Worm (Caenorhabditis elegans) whole organism, L2 larva: ENCODE measurements around the gene ltah-1.2.
A peak's percentile ranks its signal among the peaks of the same experiment; 100 is the strongest.

Experiments used
- C34F6.9 ChIP-seq: fragments of 150-350 bp; optimal IDR thresholded peaks from 2 replicates; lab custom pipeline; 2014; ENCODE audit warnings: missing biosample characterization, missing genetic modification characterization
- F13H6.1 ChIP-seq: sonication (generic microtip); optimal IDR thresholded peaks from 2 replicates; lab custom pipeline; 2016; ENCODE audit warnings: missing genetic modification characterization, missing compliant biosample characterization
- R02D3.7 ChIP-seq: fragments of 150-350 bp; optimal IDR thresholded peaks from 2 replicates; lab custom pipeline; 2014; ENCODE audit warnings: missing biosample characterization, missing genetic modification characterization
- Y55F3AM.14 ChIP-seq: fragments of 200-800 bp; sonication (Bioruptor generic); optimal IDR thresholded peaks from 2 replicates; lab custom pipeline; 2018; ENCODE audit warnings: mild to moderate bottlenecking, missing genetic modification characterization, missing compliant biosample characterization
- alr-1 ChIP-seq: fragments of 150-350 bp; optimal IDR thresholded peaks from 2 replicates; lab custom pipeline; 2014; ENCODE audit warnings: missing biosample characterization, missing genetic modification characterization
- aly-2 ChIP-seq: fragments of 150-350 bp; optimal IDR thresholded peaks from 2 replicates; lab custom pipeline; 2014; ENCODE audit warnings: missing biosample characterization, missing genetic modification characterization
- ama-1 ChIP-seq: fragments of 150-350 bp; optimal IDR thresholded peaks from 2 replicates; lab custom pipeline; 2018; ENCODE audit warnings: inconsistent platforms
- ceh-16 ChIP-seq: fragments of 150-350 bp; optimal IDR thresholded peaks from 2 replicates; lab custom pipeline; 2014; ENCODE audit warnings: missing biosample characterization, missing genetic modification characterization
- ceh-82 ChIP-seq: fragments of 150-350 bp; optimal IDR thresholded peaks from 2 replicates; lab custom pipeline; 2014; ENCODE audit warnings: missing biosample characterization, missing genetic modification characterization
- crh-2 ChIP-seq: sonication (generic microtip); optimal IDR thresholded peaks from 2 replicates; lab custom pipeline; 2017; ENCODE audit warnings: missing biosample characterization, missing genetic modification characterization
- dmd-4 ChIP-seq: sonication (generic microtip); optimal IDR thresholded peaks from 2 replicates; lab custom pipeline; 2017; ENCODE audit warnings: missing biosample characterization, missing genetic modification characterization
- egl-27 ChIP-seq: sonication (generic microtip); optimal IDR thresholded peaks from 3 replicates; lab custom pipeline; 2017; ENCODE audit warnings: missing biosample characterization, missing genetic modification reagents, missing genetic modification characterization
- elt-1 ChIP-seq: fragments of 150-350 bp; optimal IDR thresholded peaks from 2 replicates; lab custom pipeline; 2014; ENCODE audit warnings: missing biosample characterization, missing genetic modification characterization
- elt-3 ChIP-seq: sonication (generic microtip); optimal IDR thresholded peaks from 2 replicates; lab custom pipeline; 2017; ENCODE audit warnings: missing biosample characterization, missing genetic modification characterization
- fos-1 ChIP-seq: fragments of 150-350 bp; optimal IDR thresholded peaks from 2 replicates; lab custom pipeline; 2014; ENCODE audit warnings: missing biosample characterization, missing genetic modification characterization
- gmeb-1 ChIP-seq: fragments of 150-350 bp; optimal IDR thresholded peaks from 2 replicates; lab custom pipeline; 2014; ENCODE audit warnings: missing biosample characterization, missing genetic modification characterization
- lin-13 ChIP-seq: fragments of 150-350 bp; optimal IDR thresholded peaks from 2 replicates; lab custom pipeline; 2014; ENCODE audit warnings: missing biosample characterization, missing genetic modification reagents, missing genetic modification characterization
- lin-39 ChIP-seq: fragments of 150-350 bp; optimal IDR thresholded peaks from 2 replicates; lab custom pipeline; 2014; ENCODE audit warnings: missing biosample characterization, missing genetic modification reagents, missing genetic modification characterization
- mab-5 ChIP-seq: fragments of 150-350 bp; optimal IDR thresholded peaks from 2 replicates; lab custom pipeline; 2014; ENCODE audit warnings: missing biosample characterization, missing genetic modification characterization
- mbf-1 ChIP-seq: sonication (generic microtip); optimal IDR thresholded peaks from 2 replicates; lab custom pipeline; 2017; ENCODE audit warnings: missing biosample characterization, missing genetic modification characterization
- mdl-1 ChIP-seq, 2 experiments: fragments of 150-350 bp in 1 of 2; sonication (generic microtip) in 1 of 2; optimal IDR thresholded peaks; 2 replicates each; lab custom pipeline; 2017; ENCODE audit warnings: missing biosample characterization in 2 of 2, missing genetic modification characterization in 2 of 2
- nhr-12 ChIP-seq: fragments of 150-350 bp; optimal IDR thresholded peaks from 2 replicates; lab custom pipeline; 2014; ENCODE audit warnings: missing biosample characterization, missing genetic modification characterization
- nhr-129 ChIP-seq: fragments of 150-350 bp; optimal IDR thresholded peaks from 2 replicates; lab custom pipeline; 2014; ENCODE audit warnings: missing biosample characterization, missing genetic modification characterization
- nhr-21 ChIP-seq: fragments of 150-350 bp; optimal IDR thresholded peaks from 2 replicates; lab custom pipeline; 2014; ENCODE audit warnings: missing biosample characterization, missing genetic modification characterization
- nhr-23 ChIP-seq: fragments of 150-350 bp; optimal IDR thresholded peaks from 2 replicates; lab custom pipeline; 2014; ENCODE audit warnings: missing biosample characterization, missing genetic modification reagents, missing genetic modification characterization
- nhr-25 ChIP-seq: fragments of 150-350 bp; sonication (generic microtip); optimal IDR thresholded peaks from 3 replicates; lab custom pipeline; 2014; ENCODE audit warnings: missing biosample characterization, missing genetic modification characterization
- nhr-6 ChIP-seq: fragments of 150-350 bp; optimal IDR thresholded peaks from 2 replicates; lab custom pipeline; 2014; ENCODE audit warnings: missing biosample characterization, missing genetic modification characterization
- nhr-77 ChIP-seq: fragments of 150-350 bp; optimal IDR thresholded peaks from 2 replicates; lab custom pipeline; 2014; ENCODE audit warnings: missing biosample characterization, missing genetic modification characterization
- peb-1 ChIP-seq: fragments of 150-350 bp; optimal IDR thresholded peaks from 2 replicates; lab custom pipeline; 2014; ENCODE audit warnings: missing biosample characterization, missing genetic modification characterization
- sem-4 ChIP-seq: fragments of 150-350 bp; optimal IDR thresholded peaks from 2 replicates; lab custom pipeline; 2014; ENCODE audit warnings: missing biosample characterization, missing genetic modification reagents, missing genetic modification characterization
- skn-1 ChIP-seq: sonication (generic microtip); optimal IDR thresholded peaks from 2 replicates; lab custom pipeline; 2017; ENCODE audit warnings: missing biosample characterization, missing genetic modification characterization
- sma-3 ChIP-seq: sonication (generic microtip); optimal IDR thresholded peaks from 2 replicates; lab custom pipeline; 2016; ENCODE audit warnings: missing genetic modification reagents, missing genetic modification characterization, missing compliant biosample characterization
- sma-9 ChIP-seq, 2 experiments: fragments of 150-350 bp in 1 of 2; sonication (generic microtip) in 1 of 2; optimal IDR thresholded peaks; 2 replicates each; lab custom pipeline; 2014 to 2016; ENCODE audit warnings: missing genetic modification characterization in 2 of 2, mild to moderate bottlenecking in 1 of 2, missing biosample characterization in 1 of 2, missing compliant biosample characterization in 1 of 2, missing genetic modification reagents in 1 of 2, moderate library complexity in 1 of 2
- snpc-4 ChIP-seq: fragments of 150-350 bp; optimal IDR thresholded peaks from 2 replicates; lab custom pipeline; 2014; ENCODE audit warnings: missing biosample characterization, missing genetic modification characterization
- unc-39 ChIP-seq: fragments of 150-350 bp; optimal IDR thresholded peaks from 2 replicates; lab custom pipeline; 2014; ENCODE audit warnings: missing biosample characterization, missing genetic modification characterization
- unc-55 ChIP-seq: fragments of 150-350 bp; sonication (generic microtip); optimal IDR thresholded peaks from 3 replicates; lab custom pipeline; 2014; ENCODE audit warnings: missing biosample characterization, missing genetic modification reagents, missing genetic modification characterization
- unc-62 ChIP-seq: fragments of 150-350 bp; optimal IDR thresholded peaks from 2 replicates; lab custom pipeline; 2014; ENCODE audit warnings: missing biosample characterization, missing genetic modification reagents, missing genetic modification characterization
- ztf-1 ChIP-seq: fragments of 200-800 bp; sonication (Bioruptor generic); conservative IDR thresholded peaks from 2 replicates; pipeline ENCODE4 v1.3.6; 2022; ENCODE audit warnings: missing genetic modification characterization, missing compliant biosample characterization
- ztf-11 ChIP-seq: sonication (generic microtip); optimal IDR thresholded peaks from 2 replicates; lab custom pipeline; 2017; ENCODE audit warnings: missing biosample characterization, missing genetic modification characterization
- ztf-4 ChIP-seq: fragments of 150-350 bp; optimal IDR thresholded peaks from 2 replicates; lab custom pipeline; 2014; ENCODE audit warnings: missing biosample characterization, missing genetic modification characterization

Gene ltah-1.2

DNA sequence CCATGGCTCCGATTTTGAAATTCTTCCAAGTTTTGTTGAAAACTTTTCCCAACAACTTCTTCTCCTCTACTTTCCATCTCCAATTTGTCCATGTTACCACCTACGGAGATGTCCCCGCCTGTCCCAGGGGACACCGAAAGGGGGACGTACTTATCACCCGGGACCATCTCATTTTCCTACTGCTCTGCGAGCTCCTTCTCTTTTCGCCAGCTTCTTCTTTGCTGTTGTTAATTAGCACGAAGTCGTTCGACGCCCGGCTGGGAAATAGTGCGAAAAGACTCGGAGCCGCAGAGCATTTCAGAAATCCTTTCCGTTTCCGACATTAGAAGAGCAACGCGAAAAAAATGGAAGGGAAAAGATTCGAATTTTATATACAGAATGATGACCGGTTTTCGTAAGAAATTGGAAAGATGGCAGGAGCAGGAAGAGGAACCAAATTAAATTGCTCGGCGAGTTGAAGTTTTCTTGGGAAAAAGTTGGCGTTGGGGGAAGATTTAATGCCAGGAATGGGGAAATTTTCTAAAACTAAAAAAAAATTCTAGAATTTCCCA, 9.0 kb upstream of the ltah-1.2 start:
- TF ChIP-seq ztf-11 (tag; lab: Kevin White, UChicago): no peak
- TF ChIP-seq ama-1 (lab: Kevin White, UChicago): no peak
- TF ChIP-seq lin-39 (tag; lab: Kevin White, UChicago): no peak
- TF ChIP-seq nhr-25 (tag; lab: Kevin White, UChicago): no peak
- no peak for TF ChIP-seq alr-1 (tag; lab: Kevin White, UChicago)
- TF ChIP-seq sem-4: no peak
- no peak for TF ChIP-seq dmd-4 (tag; lab: Kevin White, UChicago)
- TF ChIP-seq nhr-23 (tag; lab: Kevin White, UChicago): no peak
- TF ChIP-seq unc-55: no peak
- TF ChIP-seq aly-2 (tag; lab: Kevin White, UChicago): no peak
- no peak for TF ChIP-seq elt-3 (tag; lab: Kevin White, UChicago)
- no peak for TF ChIP-seq peb-1 (tag; lab: Kevin White, UChicago)
- no peak for TF ChIP-seq ceh-16 (tag; lab: Kevin White, UChicago)
- TF ChIP-seq nhr-21 (tag; lab: Kevin White, UChicago): no peak
- no peak for TF ChIP-seq snpc-4 (tag; lab: Kevin White, UChicago)

DNA sequence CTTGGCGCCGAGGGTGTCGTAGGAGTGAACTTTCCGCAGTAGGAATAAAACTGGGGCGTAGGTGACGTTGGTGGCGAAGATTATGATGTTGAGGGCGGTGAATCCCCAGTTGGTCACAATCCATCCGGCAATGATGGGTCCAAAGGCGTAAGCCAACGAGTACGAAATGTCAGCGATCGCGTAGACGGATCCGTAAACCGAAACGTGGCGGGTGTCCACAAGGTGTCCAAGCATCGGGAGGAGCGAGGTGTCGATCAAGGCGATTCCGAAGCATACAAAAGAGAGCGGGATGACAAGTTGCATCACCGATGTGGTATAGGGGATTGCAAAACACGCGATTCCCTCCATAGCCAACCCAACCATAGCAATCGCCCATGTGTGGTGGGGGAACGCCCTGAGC, 5.8 kb upstream of the ltah-1.2 start:
- no peak for TF ChIP-seq nhr-6
- no peak for TF ChIP-seq unc-55
- no peak for TF ChIP-seq sma-9 (GFP tag; optimal IDR thresholded peaks at IDR 0.05; lab: Kevin White, UChicago)
- TF ChIP-seq sma-9 (tag; optimal IDR thresholded peaks at IDR 0.05; lab: Kevin White, UChicago): no peak
- no peak for TF ChIP-seq egl-27 (tag; lab: Kevin White, UChicago)
- no peak for TF ChIP-seq nhr-129 (tag; lab: Kevin White, UChicago)
- no peak for TF ChIP-seq mab-5 (tag; lab: Kevin White, UChicago)
- no peak for TF ChIP-seq snpc-4 (tag; lab: Kevin White, UChicago)
- TF ChIP-seq sem-4: no peak
- TF ChIP-seq nhr-23 (tag; lab: Kevin White, UChicago): no peak
- no peak for TF ChIP-seq lin-13 (GFP tag; lab: Kevin White, UChicago)
- TF ChIP-seq ztf-11 (tag; lab: Kevin White, UChicago): no peak
- TF ChIP-seq elt-3 (tag; lab: Kevin White, UChicago): no peak
- TF ChIP-seq Y55F3AM.14: no peak
- TF ChIP-seq nhr-77 (tag; lab: Kevin White, UChicago): no peak
- TF ChIP-seq peb-1 (tag; lab: Kevin White, UChicago): no peak
- no peak for TF ChIP-seq ceh-82

DNA sequence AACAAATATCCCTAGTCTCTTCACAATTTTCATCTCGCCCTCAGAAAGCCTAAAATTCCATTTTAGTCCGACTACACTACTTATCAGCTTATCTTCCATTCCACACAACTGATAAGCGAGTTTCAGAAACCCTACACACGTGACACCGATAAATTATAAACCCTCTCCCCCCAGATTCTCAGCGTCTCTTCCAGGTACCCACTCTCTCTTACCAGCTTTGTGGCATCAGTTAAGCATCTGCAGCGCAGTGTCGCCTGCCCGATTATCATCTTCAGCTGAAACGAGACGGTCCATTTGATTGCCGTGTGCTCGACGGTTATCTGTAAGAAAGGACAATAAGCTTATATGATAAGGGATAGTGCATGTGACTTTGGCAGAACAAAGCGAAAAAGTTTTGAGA, 1.0 kb downstream of the ltah-1.2 start:
- no peak for TF ChIP-seq R02D3.7 (tag; lab: Kevin White, UChicago)
- TF ChIP-seq unc-39: no peak
- TF ChIP-seq egl-27 (tag; lab: Kevin White, UChicago): no peak
- TF ChIP-seq mdl-1 (tag; optimal IDR thresholded peaks at IDR 0.05; lab: Kevin White, UChicago): peak in 1 of 2 experiments; percentile 64
- TF ChIP-seq skn-1: no peak
- no peak for TF ChIP-seq ztf-4 (tag; lab: Kevin White, UChicago)
- no peak for TF ChIP-seq sem-4
- TF ChIP-seq C34F6.9 (tag; lab: Kevin White, UChicago): no peak
- TF ChIP-seq elt-1 (tag; lab: Kevin White, UChicago): no peak
- peak; percentile 63 for TF ChIP-seq F13H6.1 (tag; lab: Kevin White, UChicago)
- TF ChIP-seq nhr-12 (tag; lab: Kevin White, UChicago): no peak
- TF ChIP-seq peb-1 (tag; lab: Kevin White, UChicago): no peak
- TF ChIP-seq crh-2 (tag; lab: Kevin White, UChicago): peak; percentile 66
- TF ChIP-seq sma-9 (GFP tag; optimal IDR thresholded peaks at IDR 0.05; lab: Kevin White, UChicago): peak; percentile 52
- TF ChIP-seq sma-9 (tag; optimal IDR thresholded peaks at IDR 0.05; lab: Kevin White, UChicago): no peak
- TF ChIP-seq fos-1 (tag; lab: Kevin White, UChicago): peak; percentile 59
- peak; percentile 43 for TF ChIP-seq sma-3 (GFP tag; lab: Kevin White, UChicago)
- TF ChIP-seq ceh-82: no peak
- no peak for TF ChIP-seq mbf-1
- no peak for TF ChIP-seq nhr-23 (tag; lab: Kevin White, UChicago)
- TF ChIP-seq lin-39 (tag; lab: Kevin White, UChicago): no peak
- TF ChIP-seq gmeb-1 (tag; lab: Kevin White, UChicago): peak; percentile 45
- TF ChIP-seq alr-1 (tag; lab: Kevin White, UChicago): no peak
- TF ChIP-seq unc-62: no peak
- TF ChIP-seq dmd-4 (tag; lab: Kevin White, UChicago): no peak
- TF ChIP-seq ztf-1 (GFP tag; lab: Robert Waterston, UW): no peak
